Comparison of ENCODE assay signal across 1 fruit fly cellular context in the genomic region with DNA sequence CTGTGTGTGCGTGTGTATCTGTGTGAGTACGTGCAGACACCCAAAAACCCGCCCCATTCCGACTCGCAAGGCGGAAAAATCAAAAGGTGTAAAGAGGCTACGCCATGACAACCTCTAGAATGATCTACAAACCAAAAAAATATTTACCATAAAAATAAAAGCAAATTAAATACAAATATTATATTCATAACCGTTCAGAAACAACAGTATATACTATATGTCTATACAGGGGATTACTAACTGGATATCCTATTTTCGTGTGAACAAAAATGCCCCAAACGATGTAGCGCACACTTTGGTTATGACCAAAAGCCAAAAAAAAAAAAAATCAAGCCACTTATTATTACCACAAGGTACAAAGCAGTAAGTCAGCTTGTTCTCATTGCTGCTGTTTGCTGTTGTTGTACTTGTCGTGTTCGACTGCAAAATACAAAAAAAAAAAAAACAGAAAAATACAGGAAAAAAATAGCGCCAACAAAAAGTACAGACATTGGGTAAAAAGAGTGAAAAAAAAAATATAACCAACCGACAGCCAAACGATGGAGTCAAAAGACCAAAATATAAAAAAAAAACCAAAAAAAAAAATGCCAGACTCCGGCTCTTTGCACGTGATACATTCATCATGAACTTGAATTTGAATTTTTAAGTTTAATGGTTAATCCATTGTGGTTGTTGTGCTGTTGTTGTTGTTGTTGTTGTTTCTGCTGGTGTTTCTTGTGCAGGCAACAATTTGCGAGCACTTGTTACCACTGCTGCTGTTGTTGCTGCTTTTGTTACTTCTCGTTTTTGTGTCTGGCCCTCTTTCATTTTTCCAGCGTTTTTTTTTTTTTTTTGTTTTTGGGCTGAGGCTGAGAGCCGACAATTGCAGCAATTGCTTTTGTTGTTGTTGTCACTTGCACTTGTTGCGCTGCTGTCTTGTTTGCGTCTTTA.
A peak's percentile ranks its signal among the peaks of the same experiment; 100 is the strongest.
TF ChIP-seq lines count a peak whose summit lies in the region.

No protein-coding gene starts in this region.

TF ChIP-seq in whole organism, embryonic, 481 proteins besides CTCF, POLR2A, EP300 and RAD21 (continued from another document):
- TF ChIP-seq Vsx1 (GFP tag; optimal IDR thresholded peaks at IDR 0.05; lab: Kevin White, UChicago) (peak; percentile 13), Ada2b (GFP tag; IDR thresholded peaks at IDR 0.05; lab: Robert Waterston, UW) (peak; percentile 80), CG9932 (GFP tag; IDR thresholded peaks at IDR 0.05; lab: Robert Waterston, UW) (peak; percentile 86), MTF-1 (GFP tag; optimal IDR thresholded peaks at IDR 0.05; lab: Kevin White, UChicago; ENCODE audit: borderline replicate concordance) (no peak), CG13123 (GFP tag; optimal IDR thresholded peaks at IDR 0.05; lab: Kevin White, UChicago) (no peak), caup (GFP tag; optimal IDR thresholded peaks at IDR 0.05; lab: Kevin White, UChicago; ENCODE audit: severe bottlenecking) (peak; percentile 45), HLH3B (GFP tag; IDR thresholded peaks at IDR 0.05; lab: Robert Waterston, UW) (peak; percentile 79), Mes4 (GFP tag; optimal IDR thresholded peaks at IDR 0.05; lab: Kevin White, UChicago) (no peak), ewg (GFP tag; optimal IDR thresholded peaks at IDR 0.05; lab: Kevin White, UChicago) (peak; percentile 16), Atf6 (GFP tag; IDR thresholded peaks at IDR 0.05; lab: Robert Waterston, UW) (peak; percentile 84), CG10366 (GFP tag; IDR thresholded peaks at IDR 0.05; lab: Robert Waterston, UW) (peak; percentile 82), btn (GFP tag; optimal IDR thresholded peaks at IDR 0.05; lab: Kevin White, UChicago) (no peak), CG7963 (GFP tag; IDR thresholded peaks at IDR 0.05; lab: Robert Waterston, UW; ENCODE audit: partially characterized antibody) (no peak), CG10565 (GFP tag; optimal IDR thresholded peaks at IDR 0.05; lab: Kevin White, UChicago) (no peak), CG3847 (GFP tag; IDR thresholded peaks at IDR 0.05; lab: Robert Waterston, UW) (peak; percentile 73), Dek (tag; optimal IDR thresholded peaks at IDR 0.05; lab: Kevin White, UChicago) (peak; percentile 68), Camta (GFP tag; optimal IDR thresholded peaks at IDR 0.05; lab: Kevin White, UChicago) (no peak), hb (GFP tag; IDR thresholded peaks at IDR 0.05; lab: Robert Waterston, UW; ENCODE audit: partially characterized antibody) (no peak), CG2889 (GFP tag; IDR thresholded peaks at IDR 0.05; lab: Robert Waterston, UW) (peak; percentile 73), tin (GFP tag; optimal IDR thresholded peaks at IDR 0.05; lab: Kevin White, UChicago) (peak; percentile 13), wek (GFP tag; optimal IDR thresholded peaks at IDR 0.05; lab: Kevin White, UChicago) (no peak), zen (tag; optimal IDR thresholded peaks at IDR 0.05; lab: Kevin White, UChicago) (no peak), repo (GFP tag; optimal IDR thresholded peaks at IDR 0.05; lab: Kevin White, UChicago) (no peak), dmrt99B (tag; optimal IDR thresholded peaks at IDR 0.05; lab: Kevin White, UChicago) (peak; percentile 74), lmd (GFP tag; IDR thresholded peaks at IDR 0.05; lab: Robert Waterston, UW) (peak; percentile 83), Lim3 (GFP tag; IDR thresholded peaks at IDR 0.05; lab: Robert Waterston, UW) (peak; percentile 23; the same call in 1 of the 2 replicates), CG17568 (GFP tag; optimal IDR thresholded peaks at IDR 0.05; lab: Kevin White, UChicago) (no peak), CG15479 (GFP tag; optimal IDR thresholded peaks at IDR 0.05; lab: Kevin White, UChicago) (no peak), chn (GFP tag; optimal IDR thresholded peaks at IDR 0.05; lab: Kevin White, UChicago) (no peak), nerfin-1 (tag; optimal IDR thresholded peaks at IDR 0.05; lab: Kevin White, UChicago) (no peak), pb (GFP tag; optimal IDR thresholded peaks at IDR 0.05; lab: Kevin White, UChicago) (no peak), CG10654 (GFP tag; optimal IDR thresholded peaks at IDR 0.05; lab: Kevin White, UChicago) (peak; percentile 18), Nf-YA (GFP tag; IDR thresholded peaks at IDR 0.05; lab: Robert Waterston, UW) (peak; percentile 70), CG13296 (GFP tag; optimal IDR thresholded peaks at IDR 0.05; lab: Kevin White, UChicago) (peak; percentile 56), crp (GFP tag; optimal IDR thresholded peaks at IDR 0.05; lab: Kevin White, UChicago) (no peak)
TF ChIP-seq in whole organism, embryonic: peak in this region for 258.
